Fruit fly (Drosophila melanogaster) whole organism, adult: ENCODE measurements around the gene MtnF.

Experiments
- CG11617 ChIP-seq: fragments of 200-800 bp; sonication (Bioruptor generic); optimal IDR thresholded peaks from 2 replicates; lab custom pipeline; 2017; ENCODE audit warnings: mild to moderate bottlenecking, missing biosample characterization, missing genetic modification reagents, missing genetic modification characterization
- CG12768 ChIP-seq: fragments of 200-800 bp; sonication (Bioruptor generic); optimal IDR thresholded peaks from 2 replicates; lab custom pipeline; 2017; ENCODE audit warnings: missing biosample characterization, missing genetic modification characterization, mild to moderate bottlenecking, moderate library complexity, missing genetic modification reagents
- CG14711 ChIP-seq: fragments of 200-800 bp; sonication (Bioruptor generic); optimal IDR thresholded peaks from 2 replicates; lab custom pipeline; 2018; ENCODE audit warnings: missing biosample characterization, mild to moderate bottlenecking, missing genetic modification characterization, moderate library complexity
- CG1620 ChIP-seq: fragments of 200-800 bp; sonication (Bioruptor generic); optimal IDR thresholded peaks from 2 replicates; lab custom pipeline; 2016; ENCODE audit warnings: missing biosample characterization, missing genetic modification characterization
- CG33017 ChIP-seq: fragments of 200-800 bp; sonication (Bioruptor generic); optimal IDR thresholded peaks from 2 replicates; lab custom pipeline; 2018; ENCODE audit warnings: missing biosample characterization, mild to moderate bottlenecking, missing genetic modification characterization, moderate library complexity
- CG5204 ChIP-seq: fragments of 200-800 bp; sonication (Bioruptor generic); optimal IDR thresholded peaks from 2 replicates; lab custom pipeline; 2016; ENCODE audit warnings: missing biosample characterization, missing genetic modification characterization
- CG7045 ChIP-seq: fragments of 200-800 bp; sonication (Bioruptor generic); optimal IDR thresholded peaks from 2 replicates; lab custom pipeline; 2017; ENCODE audit warnings: missing biosample characterization, mild to moderate bottlenecking, missing genetic modification characterization
- CG7101 ChIP-seq: fragments of 200-800 bp; sonication (Bioruptor generic); optimal IDR thresholded peaks from 2 replicates; lab custom pipeline; 2018; ENCODE audit warnings: missing biosample characterization, mild to moderate bottlenecking, missing genetic modification characterization, moderate library complexity
- Clk ChIP-seq: fragments of 200-800 bp; sonication (Bioruptor generic); optimal IDR thresholded peaks from 2 replicates; lab custom pipeline; 2017; ENCODE audit warnings: missing biosample characterization, missing genetic modification characterization
- Crg-1 ChIP-seq: fragments of 200-800 bp; sonication (Bioruptor generic); optimal IDR thresholded peaks from 2 replicates; lab custom pipeline; 2016; ENCODE audit warnings: missing biosample characterization, missing genetic modification characterization
- Hr96 ChIP-seq: fragments of 200-800 bp; sonication (Bioruptor generic); optimal IDR thresholded peaks from 2 replicates; lab custom pipeline; 2016; ENCODE audit warnings: missing biosample characterization, missing genetic modification characterization
- Mnt ChIP-seq: fragments of 200-800 bp; sonication (Bioruptor generic); optimal IDR thresholded peaks from 2 replicates; lab custom pipeline; 2016; ENCODE audit warnings: missing biosample characterization, mild to moderate bottlenecking, missing genetic modification characterization
- bab1 ChIP-seq: fragments of 200-800 bp; sonication (Bioruptor generic); optimal IDR thresholded peaks from 3 replicates; lab custom pipeline; 2019; ENCODE audit warnings: missing biosample characterization, mild to moderate bottlenecking, missing genetic modification characterization, moderate library complexity
- cic ChIP-seq: fragments of 200-800 bp; sonication (Bioruptor generic); optimal IDR thresholded peaks from 2 replicates; lab custom pipeline; 2017; ENCODE audit warnings: missing biosample characterization, mild to moderate bottlenecking, missing genetic modification characterization, moderate library complexity
- cnc ChIP-seq, 2 experiments: fragments of >200 bp; optimal IDR thresholded peaks; 2 replicates each; lab custom pipeline; 2017
- kay ChIP-seq: fragments of 200-800 bp; sonication (Bioruptor generic); peaks from one replicate; lab custom pipeline; 2016; ENCODE audit warnings: missing biosample characterization, missing genetic modification characterization, borderline replicate concordance
- ovo ChIP-seq: fragments of 200-800 bp; sonication (Bioruptor generic); optimal IDR thresholded peaks from 2 replicates; lab custom pipeline; 2016; ENCODE audit warnings: missing biosample characterization, missing genetic modification characterization
- pad ChIP-seq: fragments of 200-800 bp; sonication (Bioruptor generic); optimal IDR thresholded peaks from 3 replicates; lab custom pipeline; 2017; ENCODE audit warnings: missing biosample characterization, missing genetic modification characterization, mild to moderate bottlenecking, moderate library complexity, missing genetic modification reagents
- tj ChIP-seq: fragments of 200-800 bp; sonication (Bioruptor generic); optimal IDR thresholded peaks from 3 replicates; lab custom pipeline; 2017; ENCODE audit warnings: missing biosample characterization, mild to moderate bottlenecking, missing genetic modification characterization, moderate library complexity
- toe ChIP-seq: fragments of 200-800 bp; sonication (Bioruptor generic); optimal IDR thresholded peaks from 2 replicates; lab custom pipeline; 2016; ENCODE audit warnings: missing biosample characterization, missing genetic modification characterization

The MtnF gene

DNA sequence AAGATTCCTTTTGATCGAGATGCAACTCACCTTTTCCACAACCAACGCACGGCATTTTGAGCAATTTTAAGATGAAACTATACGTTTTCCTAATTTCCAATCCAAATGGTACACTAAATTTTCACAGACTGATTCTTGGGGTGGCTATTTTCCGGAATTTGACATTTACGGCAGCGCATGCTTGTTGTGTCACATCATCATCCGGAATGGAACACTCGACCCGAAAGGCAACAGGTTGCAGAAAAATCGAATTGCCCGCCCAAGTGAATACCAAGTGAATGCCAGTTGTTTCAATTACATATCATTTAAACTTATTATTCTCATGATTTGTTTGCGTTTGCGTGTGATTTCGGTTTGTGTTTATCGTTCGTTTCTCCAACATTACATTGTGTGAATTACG lies at the start of gene MtnF:
Gene MtnF (minus strand): TSS at position 209 of the 400 bp plus-strand sequence.
- TF ChIP-seq tj (GFP tag; lab: Kevin White, UChicago) = no peak
- no peak for TF ChIP-seq Clk (GFP tag; lab: Kevin White, UChicago)
- TF ChIP-seq ovo (GFP tag; lab: Kevin White, UChicago) = no peak
- TF ChIP-seq kay = no peak
- no peak for TF ChIP-seq CG33017 (tag; lab: Kevin White, UChicago)
- TF ChIP-seq CG11617 (GFP tag; lab: Kevin White, UChicago) = no peak
- TF ChIP-seq CG14711 (tag; lab: Kevin White, UChicago) = no peak
- no peak for TF ChIP-seq toe (GFP tag; lab: Kevin White, UChicago)
- no peak for TF ChIP-seq pad (GFP tag; lab: Kevin White, UChicago)

- TF ChIP-seq CG33017 (tag; lab: Kevin White, UChicago) = no peak
- no peak for TF ChIP-seq pad (GFP tag; lab: Kevin White, UChicago)
- no peak for TF ChIP-seq CG7045 (GFP tag; lab: Kevin White, UChicago)
- no peak for TF ChIP-seq toe (GFP tag; lab: Kevin White, UChicago)
- no peak for TF ChIP-seq Clk (GFP tag; lab: Kevin White, UChicago)
- no peak for TF ChIP-seq Mnt
- no peak for TF ChIP-seq kay
- no peak for TF ChIP-seq CG7101
- no peak for TF ChIP-seq ovo (GFP tag; lab: Kevin White, UChicago)
- TF ChIP-seq CG1620 = no peak
- TF ChIP-seq CG5204 (GFP tag; lab: Kevin White, UChicago) = no peak
- TF ChIP-seq bab1 (GFP tag; lab: Kevin White, UChicago) = no peak
Measured at dm6 chr3R:24671662-24672061, 36.7 kb upstream of the MtnF start.

DNA sequence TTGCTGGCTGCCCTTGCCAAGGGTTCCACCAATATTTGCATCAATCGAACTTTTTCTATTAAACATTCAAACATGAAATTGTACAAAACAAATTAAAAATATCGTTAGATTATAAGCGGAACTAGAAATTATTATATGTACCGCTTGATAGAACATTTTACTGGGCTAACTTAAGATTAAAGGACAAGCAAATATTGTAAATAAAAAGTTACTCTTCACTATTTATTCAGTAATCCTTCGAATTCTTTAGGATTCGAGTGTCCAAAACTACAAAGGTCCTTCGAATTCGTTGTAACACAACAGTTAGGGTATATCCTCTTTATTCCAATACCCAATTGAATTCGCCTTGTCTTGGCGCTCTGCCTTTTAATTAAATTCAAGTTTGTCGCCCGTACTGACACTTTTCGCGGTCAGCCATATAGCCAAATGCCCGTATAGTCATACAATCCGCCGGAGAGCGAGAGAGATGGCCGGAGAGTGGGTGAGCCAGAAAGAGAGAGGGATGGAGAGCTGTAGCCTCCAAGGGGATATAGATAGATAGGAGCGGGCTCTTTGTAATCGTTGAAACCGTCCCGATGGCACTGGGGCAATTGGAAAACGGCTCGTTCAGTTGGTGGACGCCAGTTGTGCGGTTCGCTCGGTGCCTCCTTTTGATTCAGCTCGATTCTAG lies 32.7 kb upstream of the MtnF start:
- TF ChIP-seq CG14711 (tag; lab: Kevin White, UChicago) = no peak
- no peak for TF ChIP-seq Crg-1 (GFP tag; lab: Kevin White, UChicago)
- TF ChIP-seq cnc (optimal IDR thresholded peaks at IDR 0.05; lab: Kevin White, UChicago) = no peak
- no peak for TF ChIP-seq CG12768 (GFP tag; lab: Kevin White, UChicago)
- TF ChIP-seq CG1620 = no peak
- TF ChIP-seq CG33017 (tag; lab: Kevin White, UChicago) = no peak
- TF ChIP-seq CG5204 (GFP tag; lab: Kevin White, UChicago) = no peak
- no peak for TF ChIP-seq ovo (GFP tag; lab: Kevin White, UChicago)
- TF ChIP-seq Mnt = no peak
- no peak for TF ChIP-seq cic
- no peak for TF ChIP-seq kay
- TF ChIP-seq Hr96 (GFP tag; lab: Kevin White, UChicago) = no peak
- TF ChIP-seq CG7101 = no peak
- TF ChIP-seq Clk (GFP tag; lab: Kevin White, UChicago) = no peak
- TF ChIP-seq CG11617 (GFP tag; lab: Kevin White, UChicago) = no peak
- TF ChIP-seq toe (GFP tag; lab: Kevin White, UChicago) = no peak
- no peak for TF ChIP-seq bab1 (GFP tag; lab: Kevin White, UChicago)

DNA sequence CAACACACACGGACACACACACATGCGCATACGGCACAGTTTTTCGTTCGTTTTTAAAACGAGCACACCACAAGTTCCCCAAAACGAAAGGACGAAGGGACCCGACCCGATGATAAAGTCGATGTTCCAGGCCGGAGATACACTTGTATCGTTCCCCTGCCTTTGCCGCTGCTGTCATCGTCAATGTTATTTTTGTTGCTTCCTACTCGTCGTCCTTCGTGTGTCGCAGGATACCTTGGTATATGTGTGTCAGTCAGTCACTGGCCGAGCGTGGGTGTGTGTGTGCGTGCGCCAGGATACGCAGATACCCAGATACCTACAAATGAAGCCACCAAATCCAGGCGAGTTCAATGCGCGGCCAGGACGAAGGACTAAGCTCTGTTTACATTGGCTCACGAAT lies 28.1 kb upstream of the MtnF start:
- TF ChIP-seq Hr96 (GFP tag; lab: Kevin White, UChicago) (no peak), CG33017 (tag; lab: Kevin White, UChicago) (no peak), CG7045 (GFP tag; lab: Kevin White, UChicago) (no peak), tj (GFP tag; lab: Kevin White, UChicago) (no peak), cic (no peak), CG7101 (no peak), bab1 (GFP tag; lab: Kevin White, UChicago) (no peak), CG11617 (GFP tag; lab: Kevin White, UChicago) (no peak), CG1620 (no peak), ovo (GFP tag; lab: Kevin White, UChicago) (no peak), Crg-1 (GFP tag; lab: Kevin White, UChicago) (no peak), pad (GFP tag; lab: Kevin White, UChicago) (no peak), CG12768 (GFP tag; lab: Kevin White, UChicago) (no peak), cnc (optimal IDR thresholded peaks at IDR 0.05; lab: Kevin White, UChicago) (no peak), kay (no peak)

- TF ChIP-seq toe (GFP tag; lab: Kevin White, UChicago) = no peak
- TF ChIP-seq CG5204 (GFP tag; lab: Kevin White, UChicago) = no peak
- no peak for TF ChIP-seq CG7101
- no peak for TF ChIP-seq CG7045 (GFP tag; lab: Kevin White, UChicago)
- no peak for TF ChIP-seq bab1 (GFP tag; lab: Kevin White, UChicago)
Measured at dm6 chr3R:24662412-24662796, 27.4 kb upstream of the MtnF start, which contains the start of gene slo. Gene slo, plus strand, starts transcription at chr3R:24662491.

- TF ChIP-seq cnc (optimal IDR thresholded peaks at IDR 0.05; lab: Kevin White, UChicago) (no peak), tj (GFP tag; lab: Kevin White, UChicago) (peak; percentile 97), Mnt (peak; percentile 32), pad (GFP tag; lab: Kevin White, UChicago) (no peak), CG12768 (GFP tag; lab: Kevin White, UChicago) (no peak), CG1620 (no peak), CG7045 (GFP tag; lab: Kevin White, UChicago) (no peak), Clk (GFP tag; lab: Kevin White, UChicago) (no peak), ovo (GFP tag; lab: Kevin White, UChicago) (no peak), CG14711 (tag; lab: Kevin White, UChicago) (peak; percentile 7)
Measured at dm6 chr3R:24661679-24662411, 26.9 kb upstream of the MtnF start, which contains the start of gene Ppox. Gene Ppox, minus strand, starts transcription at chr3R:24661851.
